Fruit fly (Drosophila melanogaster) whole organism, pupa: Measurements from ENCODE around the gene Cpr67Fb.

Source experiments
- CG10348 ChIP-seq: fragments of 200-800 bp; sonication (Bioruptor generic); IDR thresholded peaks from 2 replicates; pipeline ENCODE4 v1.3.6; 2022; ENCODE audit warnings: missing biosample characterization, missing genetic modification characterization
- CG12605 ChIP-seq: fragments of 200-800 bp; sonication (Bioruptor generic); IDR thresholded peaks from 2 replicates; pipeline ENCODE4 v1.3.6; 2022; ENCODE audit warnings: missing biosample characterization, missing genetic modification characterization
- CG15710 ChIP-seq: fragments of 200-800 bp; sonication (Bioruptor generic); optimal IDR thresholded peaks from 2 replicates; lab custom pipeline; 2018; ENCODE audit warnings: missing biosample characterization, mild to moderate bottlenecking, missing genetic modification characterization, moderate library complexity
- CG17806 ChIP-seq: fragments of 200-800 bp; sonication (Bioruptor generic); optimal IDR thresholded peaks from 2 replicates; lab custom pipeline; 2018; ENCODE audit warnings: missing biosample characterization, mild to moderate bottlenecking, missing genetic modification characterization, moderate library complexity
- CG4496 ChIP-seq: fragments of 200-800 bp; sonication (Bioruptor generic); IDR thresholded peaks from 3 replicates; pipeline ENCODE4 v1.3.6; 2022; ENCODE audit warnings: missing biosample characterization, missing genetic modification characterization
- CG8159 ChIP-seq: fragments of 200-800 bp; sonication (Bioruptor generic); optimal IDR thresholded peaks from 3 replicates; lab custom pipeline; 2018; ENCODE audit warnings: missing biosample characterization, mild to moderate bottlenecking, missing genetic modification characterization, moderate library complexity
- D1 ChIP-seq: fragments of 200-800 bp; sonication (Bioruptor generic); optimal IDR thresholded peaks from 2 replicates; lab custom pipeline; 2018; ENCODE audit warnings: missing biosample characterization, mild to moderate bottlenecking, missing genetic modification characterization, moderate library complexity
- EcR ChIP-seq: fragments of 200-800 bp; sonication (Bioruptor generic); optimal IDR thresholded peaks from 3 replicates; lab custom pipeline; 2019; ENCODE audit warnings: missing biosample characterization, missing genetic modification characterization, mild to moderate bottlenecking, moderate library complexity, missing genetic modification reagents
- Pif1A ChIP-seq: fragments of 200-800 bp; sonication (Bioruptor generic); optimal IDR thresholded peaks from 3 replicates; lab custom pipeline; 2016; ENCODE audit warnings: missing biosample characterization, missing genetic modification characterization
- Pif1B ChIP-seq: fragments of 200-800 bp; sonication (Bioruptor generic); optimal IDR thresholded peaks from 3 replicates; lab custom pipeline; 2016; ENCODE audit warnings: missing biosample characterization, missing genetic modification characterization
- Snoo ChIP-seq: fragments of 200-800 bp; sonication (Bioruptor generic); optimal IDR thresholded peaks from 3 replicates; lab custom pipeline; 2017; ENCODE audit warnings: missing biosample characterization, mild to moderate bottlenecking, missing genetic modification characterization, inconsistent platforms
- gl ChIP-seq: fragments of 200-800 bp; sonication (Bioruptor generic); optimal IDR thresholded peaks from 2 replicates; lab custom pipeline; 2018; ENCODE audit warnings: missing biosample characterization, mild to moderate bottlenecking, missing genetic modification characterization
- rn ChIP-seq: fragments of 200-800 bp; sonication (Bioruptor generic); IDR thresholded peaks from 2 replicates; pipeline ENCODE4 v1.3.6; 2022; ENCODE audit warnings: missing biosample characterization, missing genetic modification characterization

dm6 chr3L:10889000-10889691 is 4.8 kb upstream of the Cpr67Fb start:
- TF ChIP-seq CG17806 (no peak), CG8159 (tag; lab: Kevin White, UChicago) (no peak), EcR (GFP tag; lab: Kevin White, UChicago) (no peak), CG12605 (GFP tag; lab: Robert Waterston, UW) (no peak), CG10348 (GFP tag; lab: Robert Waterston, UW) (no peak), Pif1B (GFP tag; lab: Kevin White, UChicago) (no peak), D1 (tag; lab: Kevin White, UChicago) (no peak), CG15710 (no peak), rn (GFP tag; lab: Robert Waterston, UW) (no peak), Pif1A (GFP tag; lab: Kevin White, UChicago) (no peak), CG4496 (GFP tag; lab: Robert Waterston, UW) (no peak), gl (tag; lab: Kevin White, UChicago) (no peak), Snoo (tag; lab: Kevin White, UChicago) (no peak)
